Fruit fly (Drosophila melanogaster) whole organism, embryonic: ENCODE results near the gene CG11723.

Source experiments
- BEAF-32 ChIP-seq: fragments of 200-800 bp; sonication (Bioruptor generic); optimal IDR thresholded peaks from 3 replicates; lab custom pipeline; 2017; ENCODE audit warnings: missing biosample characterization, missing genetic modification characterization, mild to moderate bottlenecking, moderate library complexity, missing genetic modification reagents
- Bgb ChIP-seq: fragments of 200-800 bp; sonication (Bioruptor generic); IDR thresholded peaks from 2 replicates; pipeline ENCODE4 v1.3.6; 2022; ENCODE audit warnings: missing biosample characterization, missing genetic modification characterization; ENCODE audit not compliant: partially characterized antibody
- CG10267 ChIP-seq: fragments of 200-800 bp; sonication (Bioruptor generic); optimal IDR thresholded peaks from 2 replicates; lab custom pipeline; 2018; ENCODE audit warnings: missing biosample characterization, mild to moderate bottlenecking, missing genetic modification characterization, moderate library complexity
- CG11085 ChIP-seq: fragments of 200-800 bp; sonication (Bioruptor generic); IDR thresholded peaks from 2 replicates; pipeline ENCODE4 v1.3.6; 2022; ENCODE audit warnings: missing biosample characterization, missing genetic modification characterization
- CG12071 ChIP-seq: fragments of 200-800 bp; sonication (Bioruptor generic); optimal IDR thresholded peaks from 3 replicates; lab custom pipeline; 2018; ENCODE audit warnings: missing biosample characterization, mild to moderate bottlenecking, missing genetic modification characterization
- CG12104 ChIP-seq: fragments of 200-800 bp; sonication (Bioruptor generic); optimal IDR thresholded peaks from 3 replicates; lab custom pipeline; 2016; ENCODE audit warnings: missing biosample characterization, missing genetic modification characterization
- CG12391 ChIP-seq: fragments of 200-800 bp; sonication (Bioruptor generic); optimal IDR thresholded peaks from 3 replicates; lab custom pipeline; 2018; ENCODE audit warnings: missing biosample characterization, mild to moderate bottlenecking, missing genetic modification characterization, moderate library complexity
- CG15269 ChIP-seq: fragments of 200-800 bp; sonication (Bioruptor generic); optimal IDR thresholded peaks from 2 replicates; lab custom pipeline; 2018; ENCODE audit warnings: missing biosample characterization, mild to moderate bottlenecking, missing genetic modification characterization, moderate library complexity
- CG17359 ChIP-seq: fragments of 200-800 bp; sonication (Bioruptor generic); optimal IDR thresholded peaks from 3 replicates; lab custom pipeline; 2018; ENCODE audit warnings: missing biosample characterization, mild to moderate bottlenecking, missing genetic modification characterization, moderate library complexity
- CG2116 ChIP-seq: fragments of 200-800 bp; sonication (Bioruptor generic); optimal IDR thresholded peaks from 3 replicates; lab custom pipeline; 2018; ENCODE audit warnings: missing biosample characterization, mild to moderate bottlenecking, missing genetic modification characterization
- CG32772 ChIP-seq: fragments of 200-800 bp; sonication (Bioruptor generic); IDR thresholded peaks from 2 replicates; pipeline ENCODE4 v1.3.6; 2022; ENCODE audit warnings: missing biosample characterization, missing genetic modification characterization
- CG33557 ChIP-seq: fragments of 200-800 bp; sonication (Bioruptor generic); optimal IDR thresholded peaks from 2 replicates; lab custom pipeline; 2019; ENCODE audit warnings: missing biosample characterization, mild to moderate bottlenecking, missing genetic modification characterization, moderate library complexity
- CG3407 ChIP-seq: fragments of 200-800 bp; sonication (Bioruptor generic); optimal IDR thresholded peaks from 2 replicates; lab custom pipeline; 2018; ENCODE audit warnings: missing biosample characterization, mild to moderate bottlenecking, missing genetic modification characterization
- CG4328 ChIP-seq: fragments of 200-800 bp; sonication (Bioruptor generic); optimal IDR thresholded peaks from 3 replicates; lab custom pipeline; 2017; ENCODE audit warnings: missing biosample characterization, missing genetic modification reagents, missing genetic modification characterization
- CG6683 ChIP-seq: fragments of 200-800 bp; sonication (Bioruptor generic); optimal IDR thresholded peaks from 2 replicates; lab custom pipeline; 2017; ENCODE audit warnings: missing biosample characterization, mild to moderate bottlenecking, missing genetic modification characterization, missing genetic modification reagents
- CG6689 ChIP-seq: fragments of 200-800 bp; sonication (Bioruptor generic); IDR thresholded peaks from 2 replicates; pipeline ENCODE4 v1.3.6; 2022; ENCODE audit warnings: missing biosample characterization, missing genetic modification characterization
- CG7839 ChIP-seq: fragments of 200-800 bp; sonication (Bioruptor generic); optimal IDR thresholded peaks from 3 replicates; lab custom pipeline; 2018; ENCODE audit warnings: missing biosample characterization, mild to moderate bottlenecking, missing genetic modification characterization, moderate library complexity
- CG9609 ChIP-seq: fragments of 200-800 bp; sonication (Bioruptor generic); optimal IDR thresholded peaks from 3 replicates; lab custom pipeline; 2016; ENCODE audit warnings: missing biosample characterization, missing genetic modification characterization
- CG9817 ChIP-seq: fragments of 200-800 bp; sonication (Bioruptor generic); optimal IDR thresholded peaks from 2 replicates; lab custom pipeline; 2018; ENCODE audit warnings: missing biosample characterization, mild to moderate bottlenecking, missing genetic modification characterization, moderate library complexity
- CTCF ChIP-seq: fragments of 200-800 bp; sonication (Bioruptor generic); optimal IDR thresholded peaks from 2 replicates; lab custom pipeline; 2017; ENCODE audit warnings: missing biosample characterization, mild to moderate bottlenecking, missing genetic modification characterization, moderate library complexity
- Chrac-16 ChIP-seq: fragments of 200-800 bp; sonication (Bioruptor generic); optimal IDR thresholded peaks from 3 replicates; lab custom pipeline; 2016; ENCODE audit warnings: missing biosample characterization, missing genetic modification characterization
- Deaf1 ChIP-seq: fragments of 200-800 bp; optimal IDR thresholded peaks from 3 replicates; lab custom pipeline; 2019; ENCODE audit warnings: missing biosample characterization, mild to moderate bottlenecking, missing genetic modification characterization, moderate library complexity
- E2f2 ChIP-seq: fragments of 200-800 bp; sonication (Bioruptor generic); IDR thresholded peaks from 2 replicates; pipeline ENCODE4 v1.3.6; 2022; ENCODE audit warnings: missing biosample characterization, missing genetic modification characterization
- Gug ChIP-seq: fragments of 200-800 bp; sonication (Bioruptor generic); IDR thresholded peaks from 4 replicates; pipeline ENCODE4 v1.3.6; 2022; ENCODE audit warnings: missing biosample characterization, missing genetic modification characterization
- HmgD ChIP-seq: fragments of 200-800 bp; sonication (Bioruptor generic); optimal IDR thresholded peaks from 3 replicates; lab custom pipeline; 2016; ENCODE audit warnings: missing biosample characterization, missing genetic modification characterization
- Hr39 ChIP-seq: fragments of >200 bp; optimal IDR thresholded peaks from 2 replicates; lab custom pipeline; 2017
- Mad ChIP-seq: fragments of 200-800 bp; sonication (Bioruptor generic); optimal IDR thresholded peaks from 2 replicates; lab custom pipeline; 2016; ENCODE audit warnings: missing biosample characterization, missing genetic modification characterization
- Nf-YB ChIP-seq: fragments of 200-800 bp; sonication (Bioruptor generic); optimal IDR thresholded peaks from 3 replicates; lab custom pipeline; 2019; ENCODE audit warnings: missing biosample characterization, mild to moderate bottlenecking, missing genetic modification characterization, moderate library complexity
- Sry-δ ChIP-seq: fragments of 200-800 bp; sonication (Bioruptor generic); optimal IDR thresholded peaks from 2 replicates; lab custom pipeline; 2016; ENCODE audit warnings: missing biosample characterization, missing genetic modification characterization
- Xrp1 ChIP-seq: fragments of 200-800 bp; sonication (Bioruptor generic); IDR thresholded peaks from 2 replicates; pipeline ENCODE4 v1.3.6; 2022; ENCODE audit warnings: missing biosample characterization, missing genetic modification characterization
- abd-A ChIP-seq: fragments of 200-800 bp; sonication (Bioruptor generic); optimal IDR thresholded peaks from 3 replicates; lab custom pipeline; 2019; ENCODE audit warnings: missing biosample characterization, mild to moderate bottlenecking, missing genetic modification characterization, moderate library complexity
- ac ChIP-seq: fragments of 200-800 bp; sonication (Bioruptor generic); optimal IDR thresholded peaks from 3 replicates; lab custom pipeline; 2017; ENCODE audit warnings: missing biosample characterization, mild to moderate bottlenecking, missing genetic modification characterization
- al ChIP-seq: fragments of 200-800 bp; sonication (Bioruptor generic); IDR thresholded peaks from 2 replicates; pipeline ENCODE4 v1.3.6; 2022; ENCODE audit warnings: missing biosample characterization, missing genetic modification characterization
- bigmax ChIP-seq: fragments of 200-800 bp; sonication (Bioruptor generic); optimal IDR thresholded peaks from 2 replicates; lab custom pipeline; 2018; ENCODE audit warnings: missing biosample characterization, mild to moderate bottlenecking, missing genetic modification characterization
- cg ChIP-seq: fragments of 200-800 bp; sonication (Bioruptor generic); optimal IDR thresholded peaks from 3 replicates; lab custom pipeline; 2019; ENCODE audit warnings: missing biosample characterization, mild to moderate bottlenecking, missing genetic modification characterization, moderate library complexity
- chm ChIP-seq: fragments of 200-800 bp; sonication (Bioruptor generic); IDR thresholded peaks from 2 replicates; pipeline ENCODE4 v1.3.6; 2022; ENCODE audit warnings: missing biosample characterization, missing genetic modification characterization
- crp ChIP-seq, 2 experiments: fragments of 200-800 bp; sonication (Bioruptor generic); optimal IDR thresholded peaks; 2 replicates in 1 of 2; 3 replicates in 1 of 2; lab custom pipeline; 2017; ENCODE audit warnings: missing biosample characterization in 2 of 2, missing genetic modification characterization in 2 of 2, mild to moderate bottlenecking in 1 of 2, moderate library complexity in 1 of 2
- dm ChIP-seq: fragments of 200-800 bp; sonication (Bioruptor generic); optimal IDR thresholded peaks from 3 replicates; lab custom pipeline; 2016; ENCODE audit warnings: missing biosample characterization, missing genetic modification characterization
- dmrt99B ChIP-seq: fragments of 200-800 bp; sonication (Bioruptor generic); optimal IDR thresholded peaks from 2 replicates; lab custom pipeline; 2018; ENCODE audit warnings: missing biosample characterization, mild to moderate bottlenecking, missing genetic modification characterization, moderate library complexity
- ems ChIP-seq: fragments of 200-800 bp; sonication (Bioruptor generic); optimal IDR thresholded peaks from 3 replicates; lab custom pipeline; 2016; ENCODE audit warnings: missing biosample characterization, missing genetic modification characterization
- gem ChIP-seq: fragments of 200-800 bp; sonication (Bioruptor generic); optimal IDR thresholded peaks from 2 replicates; lab custom pipeline; 2019; ENCODE audit warnings: missing biosample characterization, mild to moderate bottlenecking, missing genetic modification characterization, moderate library complexity
- ham ChIP-seq: fragments of 200-800 bp; sonication (Bioruptor generic); IDR thresholded peaks from 2 replicates; pipeline ENCODE4 v1.3.6; 2022; ENCODE audit warnings: missing biosample characterization, missing genetic modification characterization
- kah ChIP-seq: fragments of 200-800 bp; sonication (Bioruptor generic); optimal IDR thresholded peaks from 2 replicates; lab custom pipeline; 2018; ENCODE audit warnings: missing biosample characterization, mild to moderate bottlenecking, missing genetic modification characterization
- nmo ChIP-seq: fragments of 200-800 bp; sonication (Bioruptor generic); optimal IDR thresholded peaks from 2 replicates; lab custom pipeline; 2018; ENCODE audit warnings: missing biosample characterization, mild to moderate bottlenecking, missing genetic modification characterization, moderate library complexity
- salm ChIP-seq: fragments of 200-800 bp; sonication (Bioruptor generic); optimal IDR thresholded peaks from 2 replicates; lab custom pipeline; 2018; ENCODE audit warnings: missing biosample characterization, mild to moderate bottlenecking, missing genetic modification characterization
- shn ChIP-seq: fragments of 200-800 bp; sonication (Bioruptor generic); optimal IDR thresholded peaks from 3 replicates; lab custom pipeline; 2016; ENCODE audit warnings: missing biosample characterization, missing genetic modification characterization
- vvl ChIP-seq: fragments of 200-800 bp; sonication (Bioruptor generic); IDR thresholded peaks from 2 replicates; pipeline ENCODE4 v1.3.6; 2022; ENCODE audit warnings: missing biosample characterization, missing genetic modification characterization
- wek ChIP-seq: fragments of 200-800 bp; sonication (Bioruptor generic); optimal IDR thresholded peaks from 3 replicates; lab custom pipeline; 2018; ENCODE audit warnings: missing biosample characterization, mild to moderate bottlenecking, missing genetic modification characterization, moderate library complexity
- wor ChIP-seq: fragments of 200-800 bp; sonication (Bioruptor generic); IDR thresholded peaks from 2 replicates; pipeline ENCODE4 v1.3.6; 2022; ENCODE audit warnings: missing biosample characterization, missing genetic modification characterization
- zen2 ChIP-seq: fragments of 200-800 bp; sonication (Bioruptor generic); IDR thresholded peaks from 3 replicates; pipeline ENCODE4 v1.3.6; 2022; ENCODE audit warnings: missing biosample characterization, missing genetic modification characterization; ENCODE audit not compliant: partially characterized antibody
- zf30C ChIP-seq: fragments of 200-800 bp; sonication (Bioruptor generic); optimal IDR thresholded peaks from 3 replicates; lab custom pipeline; 2018; ENCODE audit warnings: missing biosample characterization, mild to moderate bottlenecking, missing genetic modification characterization
- zfh1 ChIP-seq: fragments of 200-800 bp; sonication (Bioruptor generic); IDR thresholded peaks from 3 replicates; pipeline ENCODE4 v1.3.6; 2022; ENCODE audit warnings: missing biosample characterization, missing genetic modification characterization

Gene CG11723

DNA sequence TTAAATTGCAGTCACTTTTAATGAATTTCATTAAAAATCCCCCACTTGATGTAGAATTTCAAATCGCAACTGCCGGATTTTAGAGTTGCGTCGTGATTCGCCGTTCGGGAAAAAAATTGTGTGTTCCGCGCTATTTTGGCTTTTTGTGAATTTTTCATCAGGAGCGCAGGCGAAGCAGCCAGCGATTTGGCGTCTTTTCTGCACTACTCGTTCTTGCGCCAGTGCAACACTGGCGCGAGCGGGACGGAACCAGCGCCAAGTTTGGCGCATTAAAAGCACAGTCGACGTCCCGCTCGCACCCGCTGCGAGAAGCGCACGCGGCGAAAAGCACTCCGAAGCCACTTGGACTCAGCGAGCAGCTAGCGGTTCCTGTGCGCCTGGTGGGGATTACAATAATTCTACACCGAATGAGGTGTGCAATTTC is 46.3 kb upstream of the CG11723 start (continued):
- TF ChIP-seq Hr39 (lab: Kevin White, UChicago) (no peak), dmrt99B (tag; lab: Kevin White, UChicago) (peak; percentile 48), CG12391 (tag; lab: Kevin White, UChicago) (peak; percentile 24), abd-A (tag; lab: Kevin White, UChicago) (peak; percentile 98), ham (GFP tag; lab: Robert Waterston, UW) (no peak), CTCF (peak; percentile 44), CG33557 (GFP tag; lab: Kevin White, UChicago) (no peak), crp (GFP tag; optimal IDR thresholded peaks at IDR 0.05; lab: Kevin White, UChicago) (no peak), CG11085 (GFP tag; lab: Robert Waterston, UW) (no peak), CG2116 (GFP tag; lab: Kevin White, UChicago) (peak; percentile 99), CG3407 (GFP tag; lab: Kevin White, UChicago) (no peak), E2f2 (GFP tag; lab: Robert Waterston, UW) (no peak), CG12071 (peak; percentile 78), dm (GFP tag; lab: Kevin White, UChicago) (peak; percentile 83), ac (no peak), ems (GFP tag; lab: Kevin White, UChicago) (peak; percentile 37), vvl (no peak), wek (GFP tag; lab: Kevin White, UChicago) (peak; percentile 29), CG9817 (tag; lab: Kevin White, UChicago) (peak; percentile 11), Sry-δ (GFP tag; lab: Kevin White, UChicago) (peak; percentile 57), shn (GFP tag; lab: Kevin White, UChicago) (peak; percentile 24), CG15269 (peak; percentile 49), salm (tag; lab: Kevin White, UChicago) (peak; percentile 38), CG6683 (GFP tag; lab: Kevin White, UChicago) (peak; percentile 15), zf30C (GFP tag; lab: Kevin White, UChicago) (peak; percentile 59), gem (tag; lab: Kevin White, UChicago) (no peak), Chrac-16 (GFP tag; lab: Kevin White, UChicago) (no peak), chm (GFP tag; lab: Robert Waterston, UW) (no peak), kah (GFP tag; lab: Kevin White, UChicago) (peak; percentile 74), zen2 (GFP tag; lab: Robert Waterston, UW) (no peak), BEAF-32 (GFP tag; lab: Kevin White, UChicago) (peak; percentile 59), Gug (GFP tag; lab: Robert Waterston, UW) (no peak), CG17359 (tag; lab: Kevin White, UChicago) (peak; percentile 14), HmgD (GFP tag; lab: Kevin White, UChicago) (peak; percentile 67), CG12104 (peak; percentile 6), Mad (GFP tag; lab: Kevin White, UChicago) (peak; percentile 30), CG7839 (tag; lab: Kevin White, UChicago) (peak; percentile 23), Deaf1 (tag; lab: Kevin White, UChicago) (peak; percentile 83), CG4328 (peak; percentile 9), Bgb (no peak), zfh1 (no peak), CG6689 (no peak), CG10267 (tag; lab: Kevin White, UChicago) (no peak), al (GFP tag; lab: Robert Waterston, UW) (no peak), Nf-YB (peak; percentile 73), CG9609 (GFP tag; lab: Kevin White, UChicago) (no peak), Xrp1 (GFP tag; lab: Robert Waterston, UW) (no peak), cg (peak; percentile 38), bigmax (GFP tag; lab: Kevin White, UChicago) (peak; percentile 18), wor (GFP tag; lab: Robert Waterston, UW) (no peak), CG32772 (no peak), nmo (GFP tag; lab: Kevin White, UChicago) (peak; percentile 51)
